Worm (Caenorhabditis elegans): ENCODE data around the gene ZK1128.1.

ce11 chrIII:10078151-10078550, 36.4 kb downstream of the ZK1128.1 start, which contains the start of gene T16G12.9:
- no peak for TF ChIP-seq unc-42 (tag; optimal IDR thresholded peaks at IDR 0.05)
- TF ChIP-seq ref-2 (tag; optimal IDR thresholded peaks at IDR 0.05), result no peak
- TF ChIP-seq K09A11.1 (tag; optimal IDR thresholded peaks at IDR 0.05; ENCODE audit: insufficient read depth), result no peak
- no peak for TF ChIP-seq hlh-6 (tag; optimal IDR thresholded peaks at IDR 0.05)
- TF ChIP-seq K02D7.2 (tag; optimal IDR thresholded peaks at IDR 0.05), result no peak
- no peak for TF ChIP-seq ama-1 (optimal IDR thresholded peaks at IDR 0.05)
- no peak for TF ChIP-seq dmd-4 (tag; optimal IDR thresholded peaks at IDR 0.05; ENCODE audit: borderline replicate concordance)
- no peak for TF ChIP-seq sox-2 (GFP tag; IDR thresholded peaks at IDR 0.05)
- TF ChIP-seq C08G9.2 (tag; optimal IDR thresholded peaks at IDR 0.05), result no peak
- no peak for TF ChIP-seq fkh-10 (GFP tag; optimal IDR thresholded peaks at IDR 0.05)
- TF ChIP-seq unc-86 (tag; optimal IDR thresholded peaks at IDR 0.05), result no peak
- TF ChIP-seq hlh-30 (tag; optimal IDR thresholded peaks at IDR 0.05; ENCODE audit: insufficient read depth), result no peak
- no peak for TF ChIP-seq ztf-16 (tag; optimal IDR thresholded peaks at IDR 0.05)
- TF ChIP-seq ets-4 (tag; optimal IDR thresholded peaks at IDR 0.05), result no peak
